Worm (Caenorhabditis elegans) whole organism, L4 larva: ENCODE measurements around the gene eif-2Balpha.

ENCODE experiments used
- D1046.2 ChIP-seq: fragments of 200-800 bp; sonication (Bioruptor generic); IDR thresholded peaks from 2 replicates; pipeline ENCODE4 v1.3.6; 2022; ENCODE audit warnings: missing genetic modification characterization, missing compliant biosample characterization
- F10B5.3 ChIP-seq: sonication (generic microtip); optimal IDR thresholded peaks from 2 replicates; lab custom pipeline; 2016; ENCODE audit warnings: mild to moderate bottlenecking, missing genetic modification characterization, missing compliant biosample characterization
- F37D6.2 ChIP-seq: sonication (generic microtip); optimal IDR thresholded peaks from 2 replicates; lab custom pipeline; 2016; ENCODE audit warnings: mild to moderate bottlenecking, missing genetic modification characterization, missing compliant biosample characterization
- F44E2.7 ChIP-seq: fragments of 200-800 bp; sonication (Bioruptor generic); IDR thresholded peaks from 2 replicates; pipeline ENCODE4 v2.1.2; 2022; ENCODE audit warnings: missing genetic modification characterization, missing compliant biosample characterization
- R02D3.7 ChIP-seq: fragments of 150-350 bp; sonication (generic microtip); optimal IDR thresholded peaks from 3 replicates; lab custom pipeline; 2014; ENCODE audit warnings: missing biosample characterization, missing genetic modification characterization
- Y105C5A.15 ChIP-seq: fragments of 200-800 bp; sonication (Bioruptor generic); IDR thresholded peaks from 2 replicates; pipeline ENCODE4 v1.3.6; 2022; ENCODE audit warnings: missing genetic modification characterization, missing compliant biosample characterization
- Y48G9A.11 ChIP-seq: fragments of 200-800 bp; sonication (Bioruptor generic); IDR thresholded peaks from 2 replicates; pipeline ENCODE4 v1.3.6; 2022; ENCODE audit warnings: missing genetic modification reagents, missing genetic modification characterization, missing compliant biosample characterization
- Y5F2A.4 ChIP-seq: fragments of 200-800 bp; sonication (Bioruptor generic); optimal IDR thresholded peaks from 2 replicates; lab custom pipeline; 2018; ENCODE audit warnings: mild to moderate bottlenecking, missing genetic modification characterization, missing compliant biosample characterization
- ZK546.5 ChIP-seq, 2 experiments: sonication (generic microtip); optimal IDR thresholded peaks; 2 replicates each; lab custom pipeline; 2017; ENCODE audit warnings: missing biosample characterization in 2 of 2, missing genetic modification characterization in 2 of 2
- aha-1 ChIP-seq: fragments of 150-350 bp; peaks from one replicate; lab custom pipeline; 2014; ENCODE audit warnings: missing biosample characterization, missing genetic modification characterization
- ama-1 ChIP-seq: fragments of 150-350 bp; optimal IDR thresholded peaks from 2 replicates; lab custom pipeline; 2014; ENCODE audit warnings: inconsistent platforms, mixed read lengths
- arid-1 ChIP-seq: fragments of 200-800 bp; sonication (Bioruptor generic); conservative IDR thresholded peaks from 2 replicates; pipeline ENCODE4 v1.3.6; 2022; ENCODE audit warnings: missing genetic modification reagents, missing genetic modification characterization, missing compliant biosample characterization
- ceh-20 ChIP-seq: fragments of 200-800 bp; sonication (Bioruptor generic); IDR thresholded peaks from 2 replicates; pipeline ENCODE4 v1.3.6; 2022; ENCODE audit warnings: missing genetic modification reagents, missing genetic modification characterization, missing compliant biosample characterization
- ceh-28 ChIP-seq: fragments of 150-350 bp; optimal IDR thresholded peaks from 2 replicates; lab custom pipeline; 2014; ENCODE audit warnings: missing biosample characterization, missing genetic modification reagents, missing genetic modification characterization
- ceh-32 ChIP-seq: sonication (generic microtip); optimal IDR thresholded peaks from 2 replicates; lab custom pipeline; 2016; ENCODE audit warnings: mild to moderate bottlenecking, missing genetic modification characterization, missing compliant biosample characterization; ENCODE audit not compliant: poor library complexity
- ceh-44 ChIP-seq: fragments of 200-800 bp; sonication (Bioruptor generic); IDR thresholded peaks from 2 replicates; pipeline ENCODE4 v1.3.6; 2022; ENCODE audit warnings: missing genetic modification reagents, missing genetic modification characterization, missing compliant biosample characterization
- ceh-62 ChIP-seq: sonication (generic microtip); optimal IDR thresholded peaks from 2 replicates; lab custom pipeline; 2017; ENCODE audit warnings: missing biosample characterization, missing genetic modification characterization
- ceh-82 ChIP-seq: sonication (generic microtip); optimal IDR thresholded peaks from 2 replicates; lab custom pipeline; 2017; ENCODE audit warnings: missing biosample characterization, missing genetic modification characterization
- ces-1 ChIP-seq: fragments of 150-350 bp; sonication (generic microtip); optimal IDR thresholded peaks from 4 replicates; lab custom pipeline; 2014; ENCODE audit warnings: missing biosample characterization, missing genetic modification reagents, missing genetic modification characterization
- daf-16 ChIP-seq, 3 experiments: sonication (generic microtip); optimal IDR thresholded peaks; 2 replicates each; lab custom pipeline; 2016 to 2017; ENCODE audit warnings: missing genetic modification characterization in 3 of 3, missing genetic modification reagents in 3 of 3, mild to moderate bottlenecking in 2 of 3, missing compliant biosample characterization in 2 of 3, missing biosample characterization in 1 of 3, moderate library complexity in 1 of 3
- dmd-8 ChIP-seq: fragments of 200-800 bp; sonication (Bioruptor generic); IDR thresholded peaks from 2 replicates; pipeline ENCODE4 v1.3.6; 2022; ENCODE audit warnings: missing genetic modification characterization, missing compliant biosample characterization
- dpl-1 ChIP-seq: fragments of 150-350 bp; optimal IDR thresholded peaks from 2 replicates; lab custom pipeline; 2014; ENCODE audit warnings: missing biosample characterization, missing genetic modification reagents, missing genetic modification characterization
- dve-1 ChIP-seq: sonication (generic microtip); optimal IDR thresholded peaks from 2 replicates; lab custom pipeline; 2017; ENCODE audit warnings: antibody characterized with exemption, mild to moderate bottlenecking, missing genetic modification characterization, missing compliant biosample characterization; ENCODE audit not compliant: insufficient read depth
- fkh-10 ChIP-seq: fragments of 150-350 bp; optimal IDR thresholded peaks from 2 replicates; lab custom pipeline; 2014; ENCODE audit warnings: missing biosample characterization, missing genetic modification reagents, missing genetic modification characterization
- hif-1 ChIP-seq, 2 experiments: sonication (generic microtip); optimal IDR thresholded peaks; 2 replicates each; lab custom pipeline; 2016 to 2017; ENCODE audit warnings: missing compliant biosample characterization in 2 of 2, missing genetic modification characterization in 2 of 2, missing genetic modification reagents in 2 of 2, missing genotype in 2 of 2, mild to moderate bottlenecking in 1 of 2
- hlh-11 ChIP-seq: fragments of 200-800 bp; sonication (Bioruptor generic); optimal IDR thresholded peaks from 2 replicates; lab custom pipeline; 2018; ENCODE audit warnings: mild to moderate bottlenecking, missing genetic modification characterization, missing compliant biosample characterization
- hlh-30 ChIP-seq: sonication (generic microtip); optimal IDR thresholded peaks from 2 replicates; lab custom pipeline; 2017; ENCODE audit warnings: antibody characterized with exemption, mild to moderate bottlenecking, missing genetic modification characterization, missing compliant biosample characterization; ENCODE audit not compliant: insufficient read depth
- hmg-1.1 ChIP-seq: fragments of 200-800 bp; sonication (Bioruptor generic); IDR thresholded peaks from 2 replicates; pipeline ENCODE4 v1.3.6; 2022; ENCODE audit warnings: missing genetic modification reagents, missing genetic modification characterization, missing compliant biosample characterization
- lin-13 ChIP-seq: fragments of 150-350 bp; optimal IDR thresholded peaks from 2 replicates; lab custom pipeline; 2014; ENCODE audit warnings: missing biosample characterization, missing genetic modification reagents, missing genetic modification characterization
- lin-29 ChIP-seq: fragments of 200-800 bp; sonication (Bioruptor generic); IDR thresholded peaks from 2 replicates; pipeline ENCODE4 v1.3.6; 2022; ENCODE audit warnings: missing genetic modification reagents, missing genetic modification characterization, missing compliant biosample characterization
- lsy-2 ChIP-seq, 2 experiments: fragments of 150-350 bp in 1 of 2; sonication (generic microtip) in 1 of 2; optimal IDR thresholded peaks; 2 replicates each; lab custom pipeline; 2014 to 2017; ENCODE audit warnings: missing biosample characterization in 2 of 2, missing genetic modification characterization in 2 of 2
- mep-1 ChIP-seq: fragments of 150-350 bp; sonication (generic microtip); optimal IDR thresholded peaks from 3 replicates; lab custom pipeline; 2014; ENCODE audit warnings: missing biosample characterization, missing genetic modification characterization
- mes-2 ChIP-seq: sonication (generic microtip); optimal IDR thresholded peaks from 2 replicates; lab custom pipeline; 2016; ENCODE audit warnings: missing genotype, mild to moderate bottlenecking, missing genetic modification characterization, missing compliant biosample characterization; ENCODE audit not compliant: poor library complexity, severe bottlenecking
- nhr-102 ChIP-seq: sonication (generic microtip); optimal IDR thresholded peaks from 2 replicates; lab custom pipeline; 2016; ENCODE audit warnings: mild to moderate bottlenecking, missing genetic modification characterization, moderate library complexity, missing compliant biosample characterization
- nhr-11 ChIP-seq: fragments of 150-350 bp; optimal IDR thresholded peaks from 2 replicates; lab custom pipeline; 2014; ENCODE audit warnings: missing biosample characterization, missing genetic modification characterization
- nhr-6 ChIP-seq: fragments of 150-350 bp; optimal IDR thresholded peaks from 2 replicates; lab custom pipeline; 2014; ENCODE audit warnings: missing biosample characterization, missing genetic modification characterization
- nhr-76 ChIP-seq: fragments of 150-350 bp; optimal IDR thresholded peaks from 2 replicates; lab custom pipeline; 2014; ENCODE audit warnings: missing biosample characterization, missing genetic modification characterization
- php-3 ChIP-seq: fragments of 200-800 bp; sonication (Bioruptor generic); IDR thresholded peaks from 2 replicates; pipeline ENCODE4 v1.3.6; 2022; ENCODE audit warnings: missing genetic modification reagents, missing genetic modification characterization, missing compliant biosample characterization
- spr-3 ChIP-seq: fragments of 200-800 bp; sonication (Bioruptor generic); optimal IDR thresholded peaks from 2 replicates; lab custom pipeline; 2018; ENCODE audit warnings: mild to moderate bottlenecking, missing genetic modification characterization, missing compliant biosample characterization
- tag-97 ChIP-seq: fragments of 200-800 bp; sonication (Bioruptor generic); IDR thresholded peaks from 2 replicates; pipeline ENCODE4 v1.3.6; 2022; ENCODE audit warnings: missing genetic modification characterization, missing compliant biosample characterization
- unc-130 ChIP-seq: sonication (generic microtip); optimal IDR thresholded peaks from 2 replicates; lab custom pipeline; 2016; ENCODE audit warnings: missing genetic modification reagents, missing genetic modification characterization, missing compliant biosample characterization
- unc-39 ChIP-seq: sonication (generic microtip); optimal IDR thresholded peaks from 2 replicates; lab custom pipeline; 2017; ENCODE audit warnings: missing biosample characterization, missing genetic modification characterization
- zag-1 ChIP-seq: fragments of 150-350 bp; optimal IDR thresholded peaks from 2 replicates; lab custom pipeline; 2014; ENCODE audit warnings: missing biosample characterization, missing genetic modification characterization
- zfp-3 ChIP-seq: fragments of 200-800 bp; sonication (Bioruptor generic); conservative IDR thresholded peaks from 2 replicates; pipeline ENCODE4 v1.3.6; 2022; ENCODE audit warnings: missing genetic modification reagents, missing genetic modification characterization, missing compliant biosample characterization
- ztf-7 ChIP-seq: fragments of 150-350 bp; optimal IDR thresholded peaks from 2 replicates; lab custom pipeline; 2014; ENCODE audit warnings: missing biosample characterization, missing genetic modification characterization

The eif-2Balpha gene

ce11 chrIII:9513569-9513968 lies 29.4 kb upstream of the eif-2Balpha start, which contains the start of gene F55H2.8 (continued):
- TF ChIP-seq unc-130 (GFP tag; lab: Kevin White, UChicago), result no peak

DNA sequence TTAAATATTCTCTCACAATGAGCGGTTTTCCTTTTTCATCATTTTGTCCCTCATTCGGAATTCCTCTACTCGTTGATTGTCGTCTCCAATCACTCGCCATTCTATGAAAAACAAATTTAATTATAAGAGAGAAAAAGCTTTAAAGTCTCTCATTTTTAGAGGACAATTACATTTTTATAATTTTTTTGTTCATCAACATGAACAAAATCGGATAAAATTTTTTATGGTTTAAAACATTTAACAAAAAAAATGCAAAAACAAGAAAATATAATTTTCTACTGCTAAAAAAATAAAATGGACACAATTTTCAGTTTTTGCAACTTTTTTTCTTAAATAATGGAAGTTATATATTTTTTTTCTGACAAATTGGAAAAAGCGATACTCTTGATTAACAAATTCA lies 26.8 kb upstream of the eif-2Balpha start, which contains the start of gene F55H2.7:
TSS of gene F55H2.7 (minus strand) at position 101 of the 400 bp plus-strand sequence.
- TF ChIP-seq F10B5.3 (tag; lab: Kevin White, UChicago) (no peak), daf-16 (GFP tag; optimal IDR thresholded peaks at IDR 0.05; lab: Kevin White, UChicago) (no peak), daf-16 (tag; optimal IDR thresholded peaks at IDR 0.05; lab: Kevin White, UChicago) (peak; percentile 5)

ce11 chrIII:9521410-9522090 lies 21.4 kb upstream of the eif-2Balpha start, which contains the start of the genes clu-1 and prp-40:
clu-1 (minus strand) TSS chrIII:9521460.
prp-40 (plus strand) TSS chrIII:9522075.
- TF ChIP-seq spr-3 (GFP tag; lab: Kevin White, UChicago), result peak; percentile 27
- no peak for TF ChIP-seq ces-1 (GFP tag; lab: Kevin White, UChicago)
- peak; percentile 98 for TF ChIP-seq aha-1
- no peak for TF ChIP-seq php-3 (GFP tag; lab: Robert Waterston, UW)
- no peak for TF ChIP-seq ceh-82 (tag; lab: Kevin White, UChicago)
- 0 out of 2 replicates have a peak, but pooled peaks have one; percentile 12 for TF ChIP-seq lin-29 (GFP tag; lab: Robert Waterston, UW)
- TF ChIP-seq Y48G9A.11 (GFP tag; lab: Robert Waterston, UW), result no peak
- peak; percentile 86 for TF ChIP-seq lin-13 (GFP tag; lab: Kevin White, UChicago)
- TF ChIP-seq F44E2.7 (GFP tag; lab: Robert Waterston, UW), result no peak
- TF ChIP-seq ceh-28 (tag; lab: Kevin White, UChicago), result no peak
- no peak for TF ChIP-seq zag-1 (tag; lab: Kevin White, UChicago)
- no peak for TF ChIP-seq ceh-32 (tag; lab: Kevin White, UChicago)
- peak; percentile 52; the same call in 1 of the 2 replicates for TF ChIP-seq ceh-20 (GFP tag; lab: Robert Waterston, UW)
- TF ChIP-seq hlh-11 (tag; lab: Kevin White, UChicago), result peak; percentile 87
- peak; percentile 77 for TF ChIP-seq ama-1 (lab: Kevin White, UChicago)
- peak; percentile 49 to 69 for TF ChIP-seq hif-1 (tag; optimal IDR thresholded peaks at IDR 0.05; lab: Kevin White, UChicago)
- TF ChIP-seq R02D3.7 (tag; lab: Kevin White, UChicago), result no peak
- no peak for TF ChIP-seq D1046.2 (GFP tag; lab: Robert Waterston, UW)
- peak in 1 of 2 experiments; percentile 55 for TF ChIP-seq daf-16 (GFP tag; optimal IDR thresholded peaks at IDR 0.05; lab: Kevin White, UChicago)
- peak; percentile 72 for TF ChIP-seq daf-16 (tag; optimal IDR thresholded peaks at IDR 0.05; lab: Kevin White, UChicago)
- TF ChIP-seq ZK546.5 (tag; optimal IDR thresholded peaks at IDR 0.05; lab: Kevin White, UChicago), result peak in 1 of 2 experiments; percentile 23
- TF ChIP-seq Y105C5A.15 (GFP tag; lab: Robert Waterston, UW), result no peak
- peak; percentile 86 for TF ChIP-seq ztf-7
- TF ChIP-seq mes-2 (tag; lab: Kevin White, UChicago), result peak; percentile 93
- TF ChIP-seq nhr-6 (tag; lab: Kevin White, UChicago), result peak; percentile 91
- TF ChIP-seq fkh-10, result peak; percentile 76
- TF ChIP-seq nhr-76, result no peak
- TF ChIP-seq unc-39 (tag; lab: Kevin White, UChicago), result no peak
- peak; percentile 58; the same call in 1 of the 2 replicates for TF ChIP-seq arid-1 (GFP tag; lab: Robert Waterston, UW)
- TF ChIP-seq mep-1 (tag; lab: Kevin White, UChicago), result peak; percentile 92
- peak; percentile 90 for TF ChIP-seq dve-1
- TF ChIP-seq zfp-3 (GFP tag; lab: Robert Waterston, UW), result peak; percentile 57; the same call in 1 of the 2 replicates
- TF ChIP-seq Y5F2A.4 (GFP tag; lab: Kevin White, UChicago), result no peak
- TF ChIP-seq lsy-2 (tag; optimal IDR thresholded peaks at IDR 0.05; lab: Kevin White, UChicago), result peak; percentile 70 to 94
- no peak for TF ChIP-seq ceh-62
- TF ChIP-seq nhr-11 (tag; lab: Kevin White, UChicago), result peak; percentile 85
- TF ChIP-seq F37D6.2, result peak; percentile 51
- peak; percentile 63 for TF ChIP-seq nhr-102 (tag; lab: Kevin White, UChicago)
- 0 out of 2 replicates have a peak, but pooled peaks have one; percentile 41 for TF ChIP-seq ceh-44 (GFP tag; lab: Robert Waterston, UW)
- no peak for TF ChIP-seq tag-97 (GFP tag; lab: Robert Waterston, UW)
- peak; percentile 76 for TF ChIP-seq hlh-30 (tag; lab: Kevin White, UChicago)
- peak; percentile 80 for TF ChIP-seq hmg-1.1 (GFP tag; lab: Robert Waterston, UW)
- TF ChIP-seq dmd-8 (GFP tag; lab: Robert Waterston, UW), result no peak
- peak; percentile 83 for TF ChIP-seq dpl-1 (GFP tag; lab: Kevin White, UChicago)
